Worm (Caenorhabditis elegans) whole organism, L2 larva: ENCODE data around the gene Y73C8B.1.

Source experiments
- alr-1 ChIP-seq: fragments of 150-350 bp; optimal IDR thresholded peaks from 2 replicates; lab custom pipeline; 2014; ENCODE audit warnings: missing biosample characterization, missing genetic modification characterization
- elt-3 ChIP-seq: sonication (generic microtip); optimal IDR thresholded peaks from 2 replicates; lab custom pipeline; 2017; ENCODE audit warnings: missing biosample characterization, missing genetic modification characterization
- nhr-77 ChIP-seq: fragments of 150-350 bp; optimal IDR thresholded peaks from 2 replicates; lab custom pipeline; 2014; ENCODE audit warnings: missing biosample characterization, missing genetic modification characterization
- snpc-4 ChIP-seq: fragments of 150-350 bp; optimal IDR thresholded peaks from 2 replicates; lab custom pipeline; 2014; ENCODE audit warnings: missing biosample characterization, missing genetic modification characterization
- unc-39 ChIP-seq: fragments of 150-350 bp; optimal IDR thresholded peaks from 2 replicates; lab custom pipeline; 2014; ENCODE audit warnings: missing biosample characterization, missing genetic modification characterization

DNA sequence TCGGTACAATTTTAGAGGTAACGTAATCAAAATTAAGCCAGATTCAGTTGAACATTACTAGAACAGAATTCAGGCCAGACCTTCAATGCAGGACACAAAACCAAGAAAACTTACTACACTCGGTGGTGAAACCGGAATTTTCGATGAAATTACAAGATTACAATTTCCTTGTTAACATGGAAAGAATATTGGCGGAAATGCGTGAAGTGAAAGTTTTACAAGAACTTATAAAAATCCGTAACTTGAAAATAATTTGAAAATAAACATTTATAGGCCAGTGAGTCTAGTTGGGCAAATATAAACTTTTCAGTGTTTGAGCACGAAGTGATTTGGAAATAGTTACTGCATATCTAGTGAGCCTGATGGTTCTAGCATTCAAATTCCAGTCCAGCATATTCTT is 38.2 kb upstream of the Y73C8B.1 start, which contains the start of gene K08D9.6:
- TF ChIP-seq unc-39 (tag; lab: Kevin White, UChicago) (no peak), snpc-4 (tag; lab: Kevin White, UChicago) (no peak), nhr-77 (no peak), elt-3 (tag; lab: Kevin White, UChicago) (no peak), alr-1 (tag; lab: Kevin White, UChicago) (no peak)
